Worm (Caenorhabditis elegans): ENCODE results near the gene F10G2.7.
"Not testable (repeated sequence)": the region's sequence is repeated elsewhere in the genome, so short reads cannot be mapped to it uniquely, and the experiment has no call there.

Gene F10G2.7

ce11 chrV:7325285-7325684, 11.8 kb downstream of the F10G2.7 start, which contains the start of gene srx-92:
Gene srx-92 (minus strand): TSS chrV:7325385.
- TF ChIP-seq daf-19 (GFP tag; conservative IDR thresholded peaks at IDR 0.05), result no peak

DNA sequence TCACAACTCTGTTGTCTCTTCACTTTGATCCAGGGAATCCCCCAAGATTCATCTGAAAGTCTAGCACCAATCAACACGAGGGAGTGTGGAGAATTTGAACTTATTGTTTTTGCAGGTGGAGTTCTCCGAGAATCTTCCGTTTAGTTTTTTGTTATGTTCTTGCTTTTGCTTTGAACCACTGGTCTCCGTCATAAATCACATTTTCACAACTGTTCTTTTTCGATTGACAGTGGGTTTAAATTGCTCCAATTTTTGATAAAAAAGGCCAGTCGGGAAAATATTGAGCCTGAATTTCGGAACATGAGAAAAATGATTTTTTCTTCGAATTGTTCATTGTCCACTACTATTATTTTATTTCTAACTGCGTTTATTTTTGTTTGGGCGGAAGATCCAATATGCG, 15.2 kb downstream of the F10G2.7 start, which contains the start of gene F10G2.10:
Gene F10G2.10, plus strand, starts transcription at position 301 of the 400 bp plus-strand sequence.
- TF ChIP-seq unc-62 (GFP tag; optimal IDR thresholded peaks at IDR 0.05 in 1 of 2) (peak in 1 of 2 experiments; percentile 39), unc-62 (tag; optimal IDR thresholded peaks at IDR 0.05) (no peak), dmd-9 (GFP tag; IDR thresholded peaks at IDR 0.05) (no peak)

ce11 chrV:7320909-7321308, 16.2 kb downstream of the F10G2.7 start, which contains the start of gene lmd-4:
Gene lmd-4 (minus strand): TSS chrV:7321009.
- TF ChIP-seq lsy-2 (tag; optimal IDR thresholded peaks at IDR 0.05) (no peak), Y105C5A.15 (GFP tag; IDR thresholded peaks at IDR 0.05) (no peak), F26F4.8 (GFP tag; conservative IDR thresholded peaks at IDR 0.05) (no peak), unc-39 (tag; optimal IDR thresholded peaks at IDR 0.05) (no peak), tag-97 (GFP tag; IDR thresholded peaks at IDR 0.05) (no peak), Y5F2A.4 (GFP tag; optimal IDR thresholded peaks at IDR 0.05) (no peak), zfp-3 (GFP tag; conservative IDR thresholded peaks at IDR 0.05) (no peak), unc-130 (GFP tag; optimal IDR thresholded peaks at IDR 0.05) (no peak), daf-12 (tag; optimal IDR thresholded peaks at IDR 0.05) (no peak)

DNA sequence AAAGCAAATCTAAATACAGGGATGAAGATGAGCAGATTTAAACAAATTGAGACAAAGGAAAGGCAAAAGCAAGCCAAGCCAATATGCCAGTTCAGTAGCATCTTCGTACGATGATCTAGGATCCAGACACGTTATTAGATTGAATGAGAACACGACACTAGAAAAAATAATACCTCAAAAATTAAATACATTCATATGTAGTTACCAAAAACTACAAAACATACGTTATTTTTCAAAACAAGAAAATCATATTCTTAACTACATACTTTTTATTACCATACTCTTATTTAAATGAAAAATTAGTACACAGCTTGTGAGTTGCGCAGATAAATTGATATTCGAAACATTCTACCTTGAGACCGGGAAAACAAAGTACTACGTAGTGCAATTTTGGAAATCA, 23.9 kb downstream of the F10G2.7 start, which contains the start of gene srx-6:
Gene srx-6, minus strand, starts transcription at position 101 of the 400 bp plus-strand sequence.
- TF ChIP-seq F26F4.8 (GFP tag; conservative IDR thresholded peaks at IDR 0.05), result no peak
- no peak for TF ChIP-seq lin-38 (GFP tag; IDR thresholded peaks at IDR 0.05)
- no peak for TF ChIP-seq T20F7.1 (GFP tag; optimal IDR thresholded peaks at IDR 0.05)
- TF ChIP-seq fkh-10 (GFP tag; optimal IDR thresholded peaks at IDR 0.05), result no peak
- no peak for TF ChIP-seq egl-27 (tag; optimal IDR thresholded peaks at IDR 0.05)
- no peak for TF ChIP-seq cey-2 (tag; optimal IDR thresholded peaks at IDR 0.05; ENCODE audit: borderline replicate concordance, insufficient read depth)
- TF ChIP-seq tag-97 (GFP tag; IDR thresholded peaks at IDR 0.05), result no peak
- no peak for TF ChIP-seq madf-9 (GFP tag; conservative IDR thresholded peaks at IDR 0.05)
- TF ChIP-seq lin-1 (GFP tag; IDR thresholded peaks at IDR 0.05), result no peak
- TF ChIP-seq ceh-20 (GFP tag; IDR thresholded peaks at IDR 0.05), result no peak
- no peak for TF ChIP-seq F44E2.7 (GFP tag; IDR thresholded peaks at IDR 0.05)
- TF ChIP-seq saeg-2 (GFP tag; IDR thresholded peaks at IDR 0.05), result no peak

DNA sequence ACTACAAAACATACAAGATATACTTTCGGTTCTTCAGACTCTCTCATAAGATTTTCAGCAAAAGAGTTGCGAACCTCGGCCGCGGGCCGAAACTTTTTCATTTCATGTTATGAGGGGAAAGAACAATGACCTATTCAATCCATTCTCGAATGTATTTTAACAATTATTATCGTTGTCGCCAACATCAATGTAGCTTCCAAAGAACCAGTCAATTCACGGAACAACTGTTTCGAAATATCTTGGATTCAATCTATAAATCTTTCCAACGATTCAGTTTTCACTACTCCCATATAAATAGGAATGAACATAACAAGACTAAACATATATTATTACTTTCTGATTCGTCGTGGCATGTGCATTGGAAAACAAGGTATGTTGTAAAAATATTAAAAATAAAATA, 30.0 kb downstream of the F10G2.7 start, which contains the start of gene F07G11.1:
Gene F07G11.1, plus strand, starts transcription at position 301 of the 400 bp plus-strand sequence.
- TF ChIP-seq daf-19 (GFP tag; conservative IDR thresholded peaks at IDR 0.05) (no peak), Y48G9A.11 (GFP tag; IDR thresholded peaks at IDR 0.05) (no peak), D1046.2 (GFP tag; IDR thresholded peaks at IDR 0.05) (no peak), lin-39 (tag; optimal IDR thresholded peaks at IDR 0.05) (no peak), nhr-41 (GFP tag; IDR thresholded peaks at IDR 0.05) (no peak), lin-13 (GFP tag; optimal IDR thresholded peaks at IDR 0.05) (no peak), nhr-48 (tag; optimal IDR thresholded peaks at IDR 0.05) (no peak), unc-130 (GFP tag; optimal IDR thresholded peaks at IDR 0.05) (no peak), ceh-28 (tag; optimal IDR thresholded peaks at IDR 0.05) (no peak), daf-12 (tag; optimal IDR thresholded peaks at IDR 0.05) (no peak), dmd-6 (GFP tag; IDR thresholded peaks at IDR 0.05) (no peak)

- not testable (repeated sequence) for TF ChIP-seq ceh-20 (GFP tag; IDR thresholded peaks at IDR 0.05); lin-15B (tag; optimal IDR thresholded peaks at IDR 0.05); mdt-29 (GFP tag; IDR thresholded peaks at IDR 0.05)
These were observed 32.6 kb downstream of the F10G2.7 start, which contains the start of gene F07G11.2 for ce11 chrV:7304506-7304905. Gene F07G11.2 (plus strand): TSS chrV:7304806.
